Comparison of ENCODE assay signal across 4 worm cellular contexts in the genomic region with DNA sequence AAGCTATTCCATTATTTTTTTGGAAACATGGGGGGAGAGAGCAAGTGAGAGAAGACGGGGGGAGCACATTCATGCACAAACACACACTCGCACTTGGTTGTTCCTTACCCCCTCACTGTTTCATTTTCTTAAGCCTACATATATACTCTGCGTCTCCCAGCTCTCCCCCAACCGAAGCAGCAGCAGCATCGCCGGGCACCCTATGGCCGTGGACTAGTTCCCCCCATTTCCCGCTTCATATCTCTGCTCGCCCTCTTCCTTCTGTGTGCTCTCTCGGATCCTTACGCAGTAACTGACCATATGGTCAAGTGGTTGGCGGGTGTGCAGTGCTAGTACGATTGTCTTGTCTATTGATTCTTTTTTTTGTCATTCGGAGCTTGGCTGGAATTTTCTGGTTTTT.
TF ChIP-seq lines count a peak whose summit lies in the region.

No protein-coding gene starts in this region.

TF ChIP-seq in whole organism, L2 larva, 48 proteins besides CTCF, POLR2A, EP300 and RAD21 (continued from another document):
- peak; percentile 38 for TF ChIP-seq gmeb-1 (tag; optimal IDR thresholded peaks at IDR 0.05; lab: Kevin White, UChicago)
- TF ChIP-seq mab-5 (tag; optimal IDR thresholded peaks at IDR 0.05; lab: Kevin White, UChicago), result peak; percentile 31
- peak; percentile 11 to 66 for TF ChIP-seq lsy-2 (tag; optimal IDR thresholded peaks at IDR 0.05; lab: Kevin White, UChicago)
- TF ChIP-seq unc-55 (GFP tag; optimal IDR thresholded peaks at IDR 0.05; lab: Kevin White, UChicago), result peak; percentile 89
- no peak for TF ChIP-seq R02D3.7 (tag; optimal IDR thresholded peaks at IDR 0.05; lab: Kevin White, UChicago)
TF ChIP-seq in whole organism, L2 larva: peak in this region for 20.

TF ChIP-seq in whole organism, L4 larva, 104 proteins besides CTCF, POLR2A, EP300 and RAD21 (continued from another document and continues in another):
- TF ChIP-seq Y75B8A.6 (GFP tag; IDR thresholded peaks at IDR 0.05; lab: Robert Waterston, UW), result no peak
- no peak for TF ChIP-seq daf-19 (GFP tag; conservative IDR thresholded peaks at IDR 0.05; lab: Robert Waterston, UW)
- no peak for TF ChIP-seq lin-39 (tag; optimal IDR thresholded peaks at IDR 0.05; lab: Kevin White, UChicago)
- peak; percentile 61 for TF ChIP-seq duxl-1 (tag; optimal IDR thresholded peaks at IDR 0.05; lab: Kevin White, UChicago; ENCODE audit: poor library complexity)
- TF ChIP-seq ces-1 (GFP tag; optimal IDR thresholded peaks at IDR 0.05; lab: Kevin White, UChicago), result no peak
- TF ChIP-seq mxl-2 (GFP tag; conservative IDR thresholded peaks at IDR 0.05; lab: Robert Waterston, UW), result no peak
- TF ChIP-seq mdl-1 (tag; optimal IDR thresholded peaks at IDR 0.05; lab: Kevin White, UChicago), result peak in 1 of 2 experiments; percentile 64
- TF ChIP-seq unc-39 (tag; optimal IDR thresholded peaks at IDR 0.05; lab: Kevin White, UChicago), result no peak
- no peak for TF ChIP-seq ZK337.2 (GFP tag; IDR thresholded peaks at IDR 0.05; lab: Robert Waterston, UW)
- TF ChIP-seq F49E8.2 (tag; optimal IDR thresholded peaks at IDR 0.05; lab: Kevin White, UChicago; ENCODE audit: borderline replicate concordance), result no peak
- TF ChIP-seq Y5F2A.4 (GFP tag; optimal IDR thresholded peaks at IDR 0.05; lab: Kevin White, UChicago), result no peak
- TF ChIP-seq hlh-11 (tag; optimal IDR thresholded peaks at IDR 0.05; lab: Kevin White, UChicago), result peak; percentile 92
- TF ChIP-seq php-3 (GFP tag; IDR thresholded peaks at IDR 0.05; lab: Robert Waterston, UW), result no peak
- peak; percentile 45; the same call in 1 of the 2 replicates for TF ChIP-seq ceh-44 (GFP tag; IDR thresholded peaks at IDR 0.05; lab: Robert Waterston, UW)
- TF ChIP-seq F44E2.7 (GFP tag; IDR thresholded peaks at IDR 0.05; lab: Robert Waterston, UW), result no peak
- no peak for TF ChIP-seq lin-29 (GFP tag; IDR thresholded peaks at IDR 0.05; lab: Robert Waterston, UW)
- TF ChIP-seq daf-16 (GFP tag; optimal IDR thresholded peaks at IDR 0.05; lab: Kevin White, UChicago), result peak; percentile 36 to 39
- TF ChIP-seq daf-16 (tag; optimal IDR thresholded peaks at IDR 0.05; lab: Kevin White, UChicago), result peak; percentile 77
- TF ChIP-seq snpc-1.2 (GFP tag; IDR thresholded peaks at IDR 0.05; lab: Robert Waterston, UW), result no peak
- TF ChIP-seq unc-62 (GFP tag; optimal IDR thresholded peaks at IDR 0.05 in 1 of 2; lab: Kevin White, UChicago), result peak in 1 of 2 experiments; percentile 80
- TF ChIP-seq unc-62 (tag; optimal IDR thresholded peaks at IDR 0.05; lab: Kevin White, UChicago), result no peak
- TF ChIP-seq lin-15B (tag; optimal IDR thresholded peaks at IDR 0.05; lab: Kevin White, UChicago), result no peak
- TF ChIP-seq ctbp-1 (GFP tag; IDR thresholded peaks at IDR 0.05; lab: Robert Waterston, UW), result peak; percentile 69
- no peak for TF ChIP-seq sdz-12 (GFP tag; optimal IDR thresholded peaks at IDR 0.05; lab: Kevin White, UChicago)
- TF ChIP-seq zfp-2 (tag; optimal IDR thresholded peaks at IDR 0.05; lab: Kevin White, UChicago), result no peak
- peak; percentile 96 for TF ChIP-seq aha-1 (tag; lab: Kevin White, UChicago)
- TF ChIP-seq nhr-42 (GFP tag; IDR thresholded peaks at IDR 0.05; lab: Robert Waterston, UW), result no peak
- no peak for TF ChIP-seq jun-1 (tag; optimal IDR thresholded peaks at IDR 0.05; lab: Kevin White, UChicago)
- TF ChIP-seq mes-2 (tag; optimal IDR thresholded peaks at IDR 0.05; lab: Kevin White, UChicago; ENCODE audit: poor library complexity, severe bottlenecking), result peak; percentile 91
- no peak for TF ChIP-seq tag-97 (GFP tag; IDR thresholded peaks at IDR 0.05; lab: Robert Waterston, UW)
- TF ChIP-seq zag-1 (tag; optimal IDR thresholded peaks at IDR 0.05; lab: Kevin White, UChicago), result no peak
- no peak for TF ChIP-seq fos-1 (tag; optimal IDR thresholded peaks at IDR 0.05; lab: Kevin White, UChicago)
- peak; percentile 62 for TF ChIP-seq dpl-1 (GFP tag; optimal IDR thresholded peaks at IDR 0.05; lab: Kevin White, UChicago)
- TF ChIP-seq tra-1 (GFP tag; IDR thresholded peaks at IDR 0.05; lab: Robert Waterston, UW), result peak; percentile 45; the same call in 1 of the 2 replicates
- peak; percentile 59 for TF ChIP-seq nhr-11 (tag; optimal IDR thresholded peaks at IDR 0.05; lab: Kevin White, UChicago)
- peak; percentile 80 for TF ChIP-seq mxl-3 (GFP tag; optimal IDR thresholded peaks at IDR 0.05; lab: Kevin White, UChicago)
- TF ChIP-seq F37D6.2 (tag; optimal IDR thresholded peaks at IDR 0.05; lab: Kevin White, UChicago), result peak; percentile 33
- peak; percentile 62 for TF ChIP-seq nhr-28 (tag; optimal IDR thresholded peaks at IDR 0.05; lab: Kevin White, UChicago)
- TF ChIP-seq T20F7.1 (GFP tag; optimal IDR thresholded peaks at IDR 0.05; lab: Kevin White, UChicago), result no peak
- no peak for TF ChIP-seq F26F4.8 (GFP tag; conservative IDR thresholded peaks at IDR 0.05; lab: Robert Waterston, UW)
- TF ChIP-seq ceh-28 (tag; optimal IDR thresholded peaks at IDR 0.05; lab: Kevin White, UChicago), result no peak

TF ChIP-seq in whole organism, late embryonic, 69 proteins besides CTCF, POLR2A, EP300 and RAD21 (continued from another document):
- TF ChIP-seq pha-2 (tag; optimal IDR thresholded peaks at IDR 0.05; lab: Kevin White, UChicago), result peak; percentile 46
- TF ChIP-seq dmd-4 (tag; optimal IDR thresholded peaks at IDR 0.05; lab: Kevin White, UChicago; ENCODE audit: borderline replicate concordance), result peak; percentile 52
- peak; percentile 85 for TF ChIP-seq C08G9.2 (tag; optimal IDR thresholded peaks at IDR 0.05; lab: Kevin White, UChicago)
- no peak for TF ChIP-seq ahr-1 (tag; optimal IDR thresholded peaks at IDR 0.05; lab: Kevin White, UChicago)
- TF ChIP-seq ceh-22 (tag; optimal IDR thresholded peaks at IDR 0.05; lab: Kevin White, UChicago), result peak; percentile 16
- peak; percentile 77 for TF ChIP-seq ets-4 (tag; optimal IDR thresholded peaks at IDR 0.05; lab: Kevin White, UChicago)
- TF ChIP-seq ztf-16 (tag; optimal IDR thresholded peaks at IDR 0.05; lab: Kevin White, UChicago), result peak; percentile 17
- no peak for TF ChIP-seq sox-4 (tag; optimal IDR thresholded peaks at IDR 0.05; lab: Kevin White, UChicago)
- TF ChIP-seq rnt-1 (tag; optimal IDR thresholded peaks at IDR 0.05; lab: Kevin White, UChicago), result peak; percentile 68
- TF ChIP-seq hlh-8 (tag; optimal IDR thresholded peaks at IDR 0.05; lab: Kevin White, UChicago), result peak; percentile 89
- peak; percentile 17 for TF ChIP-seq zip-5 (tag; optimal IDR thresholded peaks at IDR 0.05; lab: Kevin White, UChicago)
- peak; percentile 96 for TF ChIP-seq ceh-31 (tag; optimal IDR thresholded peaks at IDR 0.05; lab: Kevin White, UChicago)
- TF ChIP-seq ceh-48 (tag; optimal IDR thresholded peaks at IDR 0.05; lab: Kevin White, UChicago), result peak; percentile 47
- TF ChIP-seq tbx-2 (tag; optimal IDR thresholded peaks at IDR 0.05; lab: Kevin White, UChicago), result peak; percentile 94
- peak; percentile 69 for TF ChIP-seq ref-2 (tag; optimal IDR thresholded peaks at IDR 0.05; lab: Kevin White, UChicago)
- TF ChIP-seq ceh-18 (tag; optimal IDR thresholded peaks at IDR 0.05; lab: Kevin White, UChicago), result peak; percentile 85
- peak; percentile 36 for TF ChIP-seq lim-6 (tag; optimal IDR thresholded peaks at IDR 0.05; lab: Kevin White, UChicago)
- no peak for TF ChIP-seq lin-11 (tag; optimal IDR thresholded peaks at IDR 0.05; lab: Kevin White, UChicago)
- peak; percentile 58 for TF ChIP-seq dve-1 (tag; optimal IDR thresholded peaks at IDR 0.05; lab: Kevin White, UChicago)
- TF ChIP-seq fkh-6 (tag; optimal IDR thresholded peaks at IDR 0.05; lab: Kevin White, UChicago), result peak; percentile 74
- TF ChIP-seq F13H6.1 (tag; optimal IDR thresholded peaks at IDR 0.05; lab: Kevin White, UChicago), result peak; percentile 79
- TF ChIP-seq pag-3 (tag; optimal IDR thresholded peaks at IDR 0.05; lab: Kevin White, UChicago; ENCODE audit: borderline replicate concordance), result peak; percentile 47
- TF ChIP-seq ceh-34 (tag; optimal IDR thresholded peaks at IDR 0.05; lab: Kevin White, UChicago), result peak; percentile 85
- TF ChIP-seq unc-55 (GFP tag; optimal IDR thresholded peaks at IDR 0.05; lab: Kevin White, UChicago), result peak; percentile 65
- peak; percentile 67 for TF ChIP-seq syd-9 (tag; optimal IDR thresholded peaks at IDR 0.05; lab: Kevin White, UChicago)
- peak; percentile 75 for TF ChIP-seq hlh-30 (tag; optimal IDR thresholded peaks at IDR 0.05; lab: Kevin White, UChicago; ENCODE audit: insufficient read depth)
TF ChIP-seq in whole organism, late embryonic: peak in this region for 40.

TF ChIP-seq in whole organism, mixed stage, embryonic, 35 proteins besides CTCF, POLR2A, EP300 and RAD21 (continued from another document):
- TF ChIP-seq nhr-76 (tag; optimal IDR thresholded peaks at IDR 0.05; lab: Kevin White, UChicago), result no peak
